Worm (Caenorhabditis elegans) whole organism, late embryonic: ENCODE measurements around the gene Y45F10B.8.
"Not testable (repeated sequence)": the region's sequence is repeated elsewhere in the genome, so short reads cannot be mapped to it uniquely, and the experiment has no call there.

Experiments used
- Y22D7AL.16 ChIP-seq: sonication (generic microtip); optimal IDR thresholded peaks from 2 replicates; lab custom pipeline; 2016; ENCODE audit warnings: missing genetic modification characterization, missing compliant biosample characterization
- elt-2 ChIP-seq: sonication (generic microtip); optimal IDR thresholded peaks from 2 replicates; lab custom pipeline; 2016; ENCODE audit warnings: missing genetic modification reagents, missing genetic modification characterization, missing compliant biosample characterization
- unc-3 ChIP-seq, 2 experiments: fragments of 200-800 bp in 1 of 2; sonication (Bioruptor generic) in 1 of 2; sonication (generic microtip) in 1 of 2; conservative IDR thresholded peaks in 1 of 2; optimal IDR thresholded peaks in 1 of 2; 2 replicates each; pipeline versions ENCODE4 v1.3.6 to Lab custom; 2016 to 2022; ENCODE audit warnings: missing compliant biosample characterization in 2 of 2, missing genetic modification characterization in 2 of 2, missing genetic modification reagents in 1 of 2

DNA sequence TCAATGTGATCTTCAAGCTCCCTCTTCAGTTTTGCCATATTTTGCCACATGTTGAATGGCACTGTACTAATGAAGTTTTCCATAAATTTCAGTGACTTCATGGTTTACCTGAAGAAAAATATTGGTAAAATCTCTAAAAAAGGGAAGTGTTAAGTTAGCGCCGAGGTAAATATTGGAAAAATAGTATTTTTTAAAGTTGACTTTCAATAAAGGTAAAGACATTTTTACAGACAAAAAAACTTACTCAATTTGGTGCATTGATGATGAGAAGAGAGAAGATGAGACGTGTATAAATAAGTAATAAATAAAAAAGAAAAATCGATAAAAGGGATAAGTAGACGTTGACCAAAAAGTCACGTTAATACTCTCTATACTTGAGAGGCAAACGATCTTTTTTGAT, 19.7 kb upstream of the Y45F10B.8 start, which contains the start of gene Y45F10B.9:
- not testable (repeated sequence) for TF ChIP-seq unc-3 (GFP tag; conservative IDR thresholded peaks at IDR 0.05; lab: Robert Waterston, UW); unc-3 (tag; optimal IDR thresholded peaks at IDR 0.05; lab: Kevin White, UChicago); Y22D7AL.16 (tag; lab: Kevin White, UChicago); elt-2
